Fruit fly (Drosophila melanogaster) whole organism, wandering third instar larva: Measurements from ENCODE around the gene HUWE1.

Source experiments
- Myc ChIP-seq: fragments of >200 bp; optimal IDR thresholded peaks from 2 replicates; lab custom pipeline; 2017
- h ChIP-seq: fragments of 200-800 bp; sonication (Bioruptor generic); optimal IDR thresholded peaks from 3 replicates; lab custom pipeline; 2016; ENCODE audit warnings: missing biosample characterization, mild to moderate bottlenecking, missing genetic modification characterization

- TF ChIP-seq h (GFP tag; lab: Kevin White, UChicago) (no peak), Myc (lab: Kevin White, UChicago) (no peak)
Measured at dm6 chrX:15684419-15684818, 28.0 kb upstream of the HUWE1 start.
